Worm (Caenorhabditis elegans): ENCODE results near the gene copb-2.

copb-2 gene

ce11 chrIV:9499636-9500035 lies 40.1 kb downstream of the copb-2 start:
- TF ChIP-seq him-1 (tag; optimal IDR thresholded peaks at IDR 0.05), result no peak
- TF ChIP-seq dao-5 (tag; optimal IDR thresholded peaks at IDR 0.05), result no peak
- no peak for TF ChIP-seq W03F9.2 (tag; optimal IDR thresholded peaks at IDR 0.05)

ce11 chrIV:9500100-9500499 lies 40.6 kb downstream of the copb-2 start, which contains the start of gene ugt-21:
ugt-21 (plus strand) TSS chrIV:9500311.
- TF ChIP-seq dao-5 (tag; optimal IDR thresholded peaks at IDR 0.05) (no peak), him-1 (tag; optimal IDR thresholded peaks at IDR 0.05) (no peak)

- TF ChIP-seq him-1 (tag; optimal IDR thresholded peaks at IDR 0.05) (no peak), W03F9.2 (tag; optimal IDR thresholded peaks at IDR 0.05) (no peak), dao-5 (tag; optimal IDR thresholded peaks at IDR 0.05) (no peak)
Measured at ce11 chrIV:9506251-9506650, 46.7 kb downstream of the copb-2 start, which contains the start of gene ttr-9. ttr-9 (minus strand) TSS chrIV:9506351.

- no peak for TF ChIP-seq dao-5 (tag; optimal IDR thresholded peaks at IDR 0.05)
- TF ChIP-seq him-1 (tag; optimal IDR thresholded peaks at IDR 0.05), result no peak
Measured at ce11 chrIV:9508612-9509011, 49.1 kb downstream of the copb-2 start, which contains the start of gene ethe-1. ethe-1 (minus strand) TSS chrIV:9508761.

- TF ChIP-seq W03F9.2 (tag; optimal IDR thresholded peaks at IDR 0.05), result no peak
- TF ChIP-seq him-1 (tag; optimal IDR thresholded peaks at IDR 0.05), result no peak
- TF ChIP-seq dao-5 (tag; optimal IDR thresholded peaks at IDR 0.05), result no peak
Measured at ce11 chrIV:9510439-9510838, 50.9 kb downstream of the copb-2 start, which contains the start of gene C33A12.4. C33A12.4 (minus strand) TSS chrIV:9510569.

ce11 chrIV:9511221-9511638 lies 51.7 kb downstream of the copb-2 start:
- TF ChIP-seq him-1 (tag; optimal IDR thresholded peaks at IDR 0.05) (peak; percentile 57), W03F9.2 (tag; optimal IDR thresholded peaks at IDR 0.05) (peak; percentile 67), dao-5 (tag; optimal IDR thresholded peaks at IDR 0.05) (no peak)

ce11 chrIV:9511640-9512039 lies 52.1 kb downstream of the copb-2 start:
- TF ChIP-seq dao-5 (tag; optimal IDR thresholded peaks at IDR 0.05) (no peak), W03F9.2 (tag; optimal IDR thresholded peaks at IDR 0.05) (no peak), him-1 (tag; optimal IDR thresholded peaks at IDR 0.05) (no peak)

ce11 chrIV:9512836-9513235 lies 53.3 kb downstream of the copb-2 start, which contains the start of gene C33A12.3:
C33A12.3 (minus strand) TSS chrIV:9513002.
- TF ChIP-seq dao-5 (tag; optimal IDR thresholded peaks at IDR 0.05) (no peak), him-1 (tag; optimal IDR thresholded peaks at IDR 0.05) (no peak), W03F9.2 (tag; optimal IDR thresholded peaks at IDR 0.05) (no peak)

- TF ChIP-seq W03F9.2 (tag; optimal IDR thresholded peaks at IDR 0.05) (peak; percentile 28), dao-5 (tag; optimal IDR thresholded peaks at IDR 0.05) (no peak)
Measured at ce11 chrIV:9513360-9513777, 53.8 kb downstream of the copb-2 start.

Data from whole organism, L4/young adult.